Fruit fly (Drosophila melanogaster): ENCODE measurements around the gene lectin-37Da.

dm6 chr2L:19376145-19376544 lies 42.0 kb upstream of the lectin-37Da start:
- no peak for TF ChIP-seq CG1620 (GFP tag; optimal IDR thresholded peaks at IDR 0.05)
- TF ChIP-seq CG12768 (GFP tag; optimal IDR thresholded peaks at IDR 0.05), result no peak
- no peak for TF ChIP-seq CG14711 (tag; optimal IDR thresholded peaks at IDR 0.05)

Data from whole organism, adult.